Worm (Caenorhabditis elegans) whole organism, L1 larva: Measurements from ENCODE around the gene btb-8.

Experiments
- C16A3.4 ChIP-seq: fragments of 150-350 bp; optimal IDR thresholded peaks from 2 replicates; lab custom pipeline; 2014; ENCODE audit warnings: missing biosample characterization, missing genetic modification characterization
- C34B4.2 ChIP-seq: sonication (generic microtip); optimal IDR thresholded peaks from 2 replicates; lab custom pipeline; 2017; ENCODE audit warnings: mild to moderate bottlenecking, missing genetic modification characterization, missing compliant biosample characterization
- aha-1 ChIP-seq: fragments of 150-350 bp; optimal IDR thresholded peaks from 2 replicates; lab custom pipeline; 2014; ENCODE audit warnings: missing biosample characterization, missing genetic modification characterization
- aly-2 ChIP-seq: fragments of 150-350 bp; optimal IDR thresholded peaks from 2 replicates; lab custom pipeline; 2014; ENCODE audit warnings: missing biosample characterization, missing genetic modification characterization
- blmp-1 ChIP-seq: fragments of 150-350 bp; optimal IDR thresholded peaks from 2 replicates; lab custom pipeline; 2014; ENCODE audit warnings: missing biosample characterization, missing genetic modification characterization
- ceh-63 ChIP-seq: fragments of 200-800 bp; sonication (Bioruptor generic); optimal IDR thresholded peaks from 2 replicates; lab custom pipeline; 2018; ENCODE audit warnings: mild to moderate bottlenecking, missing genetic modification characterization, missing compliant biosample characterization
- ceh-8 ChIP-seq: fragments of 200-800 bp; sonication (Bioruptor generic); optimal IDR thresholded peaks from 2 replicates; lab custom pipeline; 2018; ENCODE audit warnings: mild to moderate bottlenecking, missing genetic modification characterization, moderate library complexity, missing compliant biosample characterization
- ceh-88 ChIP-seq: fragments of 200-800 bp; sonication (Bioruptor generic); IDR thresholded peaks from 2 replicates; pipeline ENCODE4 v1.3.6; 2022; ENCODE audit warnings: missing genetic modification characterization, missing compliant biosample characterization
- ces-1 ChIP-seq: fragments of 150-350 bp; optimal IDR thresholded peaks from 2 replicates; lab custom pipeline; 2014; ENCODE audit warnings: missing biosample characterization, missing genetic modification reagents, missing genetic modification characterization
- efl-3 ChIP-seq: fragments of 200-800 bp; sonication (Bioruptor generic); optimal IDR thresholded peaks from 2 replicates; lab custom pipeline; 2018; ENCODE audit warnings: mild to moderate bottlenecking, missing genetic modification characterization, missing compliant biosample characterization
- egl-27 ChIP-seq, 2 experiments: fragments of 150-350 bp in 1 of 2; sonication (generic microtip); optimal IDR thresholded peaks; 3 replicates each; lab custom pipeline; 2017 to 2018; ENCODE audit warnings: missing biosample characterization in 2 of 2, missing genetic modification characterization in 2 of 2, missing genetic modification reagents in 2 of 2
- ets-5 ChIP-seq: fragments of 200-800 bp; sonication (Bioruptor generic); IDR thresholded peaks from 2 replicates; pipeline ENCODE4 v1.3.6; 2022; ENCODE audit warnings: missing genetic modification characterization, missing compliant biosample characterization
- fkh-4 ChIP-seq: sonication (generic microtip); optimal IDR thresholded peaks from 2 replicates; lab custom pipeline; 2016; ENCODE audit warnings: missing compliant biosample characterization, missing genetic modification characterization, borderline replicate concordance
- fkh-8 ChIP-seq: sonication (generic microtip); optimal IDR thresholded peaks from 2 replicates; lab custom pipeline; 2016; ENCODE audit warnings: mild to moderate bottlenecking, missing genetic modification characterization, missing compliant biosample characterization
- grh-1 ChIP-seq: fragments of 200-800 bp; sonication (Bioruptor generic); IDR thresholded peaks from 2 replicates; pipeline ENCODE4 v1.3.6; 2022; ENCODE audit warnings: missing genetic modification reagents, missing genetic modification characterization, missing compliant biosample characterization
- hlh-17 ChIP-seq: fragments of 200-800 bp; sonication (Bioruptor generic); optimal IDR thresholded peaks from 2 replicates; lab custom pipeline; 2018; ENCODE audit warnings: missing genetic modification characterization, mild to moderate bottlenecking, missing compliant biosample characterization, moderate library complexity, borderline replicate concordance
- hlh-4 ChIP-seq: sonication (generic microtip); optimal IDR thresholded peaks from 2 replicates; lab custom pipeline; 2016; ENCODE audit warnings: mild to moderate bottlenecking, missing genetic modification characterization, missing compliant biosample characterization
- lsy-2 ChIP-seq, 2 experiments: fragments of 150-350 bp; optimal IDR thresholded peaks; 2 replicates each; lab custom pipeline; 2014; ENCODE audit warnings: missing biosample characterization in 2 of 2, missing genetic modification characterization in 2 of 2
- mdl-1 ChIP-seq, 2 experiments: fragments of 150-350 bp; optimal IDR thresholded peaks; 2 replicates each; lab custom pipeline; 2014 to 2017; ENCODE audit warnings: missing biosample characterization in 2 of 2, missing genetic modification characterization in 2 of 2, inconsistent platforms in 1 of 2
- mef-2 ChIP-seq: fragments of 150-350 bp; optimal IDR thresholded peaks from 2 replicates; lab custom pipeline; 2014; ENCODE audit warnings: missing biosample characterization, missing genetic modification characterization
- nhr-11 ChIP-seq: fragments of 150-350 bp; optimal IDR thresholded peaks from 2 replicates; lab custom pipeline; 2014; ENCODE audit warnings: missing biosample characterization, missing genetic modification characterization
- nhr-20 ChIP-seq: sonication (generic microtip); optimal IDR thresholded peaks from 2 replicates; lab custom pipeline; 2016; ENCODE audit warnings: mild to moderate bottlenecking, missing genetic modification characterization, missing compliant biosample characterization
- nhr-237 ChIP-seq: fragments of 150-350 bp; optimal IDR thresholded peaks from 2 replicates; lab custom pipeline; 2014; ENCODE audit warnings: missing biosample characterization, missing genetic modification characterization
- nhr-28 ChIP-seq: fragments of 150-350 bp; optimal IDR thresholded peaks from 2 replicates; lab custom pipeline; 2014; ENCODE audit warnings: missing biosample characterization, missing genetic modification characterization
- nhr-47 ChIP-seq: sonication (generic microtip); optimal IDR thresholded peaks from 2 replicates; lab custom pipeline; 2016; ENCODE audit warnings: mild to moderate bottlenecking, missing genetic modification characterization, moderate library complexity, missing compliant biosample characterization
- nhr-71 ChIP-seq: sonication (generic microtip); optimal IDR thresholded peaks from 2 replicates; lab custom pipeline; 2016; ENCODE audit warnings: mild to moderate bottlenecking, missing genetic modification characterization, moderate library complexity, missing compliant biosample characterization
- nhr-76 ChIP-seq: sonication (generic microtip); optimal IDR thresholded peaks from 2 replicates; lab custom pipeline; 2017; ENCODE audit warnings: missing biosample characterization, missing genetic modification characterization
- nhr-77 ChIP-seq: fragments of 150-350 bp; optimal IDR thresholded peaks from 2 replicates; lab custom pipeline; 2014; ENCODE audit warnings: missing biosample characterization, missing genetic modification characterization
- pag-3 ChIP-seq: sonication (generic microtip); optimal IDR thresholded peaks from 2 replicates; lab custom pipeline; 2017; ENCODE audit warnings: missing genetic modification characterization, mild to moderate bottlenecking, missing compliant biosample characterization, antibody characterized with exemption, borderline replicate concordance; ENCODE audit not compliant: insufficient read depth
- pax-3 ChIP-seq: fragments of 200-800 bp; sonication (Bioruptor generic); optimal IDR thresholded peaks from 2 replicates; lab custom pipeline; 2018; ENCODE audit warnings: mild to moderate bottlenecking, missing genetic modification characterization, moderate library complexity, missing compliant biosample characterization
- rnt-1 ChIP-seq: sonication (generic microtip); optimal IDR thresholded peaks from 2 replicates; lab custom pipeline; 2016; ENCODE audit warnings: mild to moderate bottlenecking, missing genetic modification characterization, moderate library complexity, missing compliant biosample characterization
- sup-37 ChIP-seq: fragments of 200-800 bp; sonication (Bioruptor generic); optimal IDR thresholded peaks from 2 replicates; lab custom pipeline; 2018; ENCODE audit warnings: mild to moderate bottlenecking, missing genetic modification characterization, missing compliant biosample characterization
- tlp-1 ChIP-seq: fragments of 150-350 bp; optimal IDR thresholded peaks from 2 replicates; lab custom pipeline; 2014; ENCODE audit warnings: missing biosample characterization, missing genetic modification characterization
- unc-86 ChIP-seq: sonication (generic microtip); optimal IDR thresholded peaks from 2 replicates; lab custom pipeline; 2016; ENCODE audit warnings: missing genetic modification characterization, missing compliant biosample characterization
- unc-98 ChIP-seq: fragments of 200-800 bp; sonication (Bioruptor generic); IDR thresholded peaks from 2 replicates; pipeline ENCODE4 v1.3.6; 2022; ENCODE audit warnings: missing genetic modification characterization, missing compliant biosample characterization
- vab-15 ChIP-seq: sonication (generic microtip); optimal IDR thresholded peaks from 2 replicates; lab custom pipeline; 2017; ENCODE audit warnings: missing genotype, mild to moderate bottlenecking, missing genetic modification characterization, missing compliant biosample characterization
- zag-1 ChIP-seq: fragments of 150-350 bp; optimal IDR thresholded peaks from 2 replicates; lab custom pipeline; 2014; ENCODE audit warnings: missing biosample characterization, missing genetic modification characterization

btb-8 gene

DNA sequence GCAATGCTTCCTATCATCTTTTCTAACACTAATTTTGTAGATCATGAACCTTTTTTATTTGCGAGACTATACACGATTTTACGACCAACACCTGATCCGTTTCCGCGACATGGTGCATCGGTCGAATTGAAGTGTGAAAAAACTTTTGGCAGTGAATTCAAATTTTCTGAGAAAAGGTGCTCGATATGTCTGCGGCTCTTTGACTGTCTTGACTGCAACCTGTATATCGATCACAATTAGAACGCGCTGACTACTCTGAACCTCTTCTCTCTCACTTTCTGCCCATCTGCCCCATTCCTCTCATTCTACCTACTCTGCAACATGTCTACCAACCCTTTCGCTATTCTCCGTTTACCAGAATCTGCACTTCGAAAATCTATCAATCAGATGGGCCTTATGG is 40.4 kb upstream of the btb-8 start, which contains the start of gene fbxb-26 (continued):
- no peak for TF ChIP-seq nhr-237 (tag; lab: Kevin White, UChicago)
- no peak for TF ChIP-seq efl-3
- no peak for TF ChIP-seq egl-27 (tag; optimal IDR thresholded peaks at IDR 0.05; lab: Kevin White, UChicago)
- no peak for TF ChIP-seq pag-3
- no peak for TF ChIP-seq pax-3 (tag; lab: Kevin White, UChicago)

DNA sequence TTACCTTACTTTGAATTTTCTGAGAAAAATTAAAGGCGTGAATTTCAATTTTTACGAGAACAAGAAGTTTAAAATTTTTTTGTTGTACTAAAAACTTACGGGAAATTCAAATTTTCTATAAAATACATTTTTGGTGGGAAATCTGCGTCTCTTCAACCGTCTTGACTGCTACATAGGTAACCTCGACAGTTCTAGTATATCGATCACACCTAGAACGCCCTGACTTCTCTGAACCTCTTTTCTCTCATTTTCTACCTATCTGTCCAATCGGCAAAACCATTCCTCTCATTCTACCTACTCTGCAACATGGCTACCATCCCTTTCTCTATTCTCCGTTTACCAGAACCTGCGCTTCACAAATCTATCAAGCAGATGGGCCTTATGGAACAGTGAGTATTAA is 38.8 kb upstream of the btb-8 start, which contains the start of gene fbxb-25:
TSS of gene fbxb-25 (plus strand) at position 301 of the 400 bp plus-strand sequence.
- TF ChIP-seq grh-1 (GFP tag; lab: Robert Waterston, UW), result no peak
- TF ChIP-seq ceh-8 (GFP tag; lab: Kevin White, UChicago), result no peak
- no peak for TF ChIP-seq lsy-2 (tag; optimal IDR thresholded peaks at IDR 0.05; lab: Kevin White, UChicago)
- TF ChIP-seq vab-15 (tag; lab: Kevin White, UChicago), result no peak
- TF ChIP-seq nhr-71 (tag; lab: Kevin White, UChicago), result no peak
- TF ChIP-seq nhr-237 (tag; lab: Kevin White, UChicago), result no peak
- no peak for TF ChIP-seq C34B4.2 (tag; lab: Kevin White, UChicago)
- TF ChIP-seq mef-2, result no peak
- TF ChIP-seq nhr-47 (tag; lab: Kevin White, UChicago), result no peak
- TF ChIP-seq rnt-1, result no peak
- no peak for TF ChIP-seq hlh-4

DNA sequence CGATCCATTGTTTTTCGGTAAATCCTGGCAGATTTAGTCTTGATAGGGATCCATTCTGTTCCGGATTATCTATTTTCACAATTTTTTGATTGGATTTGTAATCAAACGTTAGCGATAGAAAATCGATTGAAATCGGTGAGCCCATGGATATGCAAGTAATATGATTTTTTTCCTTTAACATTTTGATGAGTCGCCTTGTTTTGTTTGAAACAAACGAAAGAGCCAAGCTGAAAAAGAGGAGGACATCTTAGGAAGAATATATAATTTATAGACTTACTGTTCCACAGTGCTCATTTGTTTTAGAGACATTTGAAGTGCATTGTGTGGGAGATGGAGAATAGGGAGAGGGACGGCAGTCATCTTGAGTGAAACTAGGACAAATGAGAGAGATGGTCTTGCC is 33.8 kb upstream of the btb-8 start, which contains the start of the genes fbxb-18 and fbxb-19:
TSS of gene fbxb-18 (minus strand) at position 101 of the 400 bp plus-strand sequence.
TSS of gene fbxb-19 (minus strand) at position 369 of the 400 bp plus-strand sequence.
- no peak for TF ChIP-seq hlh-4
- TF ChIP-seq nhr-28, result no peak

DNA sequence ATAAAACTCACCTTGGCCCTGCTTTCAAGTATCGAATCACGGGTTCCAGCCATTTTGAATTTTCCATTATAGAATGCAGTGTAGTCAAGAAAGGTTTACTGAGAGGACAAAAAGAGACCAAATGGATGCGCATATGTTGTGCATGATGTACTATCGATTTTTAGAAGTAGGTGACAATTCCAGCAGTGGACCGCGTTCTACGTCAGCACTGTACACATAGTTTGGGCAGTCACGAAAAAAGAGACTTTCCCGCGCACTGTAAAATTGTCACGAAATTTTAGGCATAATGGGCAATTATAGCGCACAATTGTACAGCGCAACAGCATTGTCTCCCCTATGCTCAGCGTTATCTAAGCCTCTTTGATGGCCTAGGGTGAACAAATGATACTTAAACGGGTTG is 31.6 kb upstream of the btb-8 start, which contains the start of gene fbxc-22:
TSS of gene fbxc-22 (minus strand) at position 101 of the 400 bp plus-strand sequence.
- TF ChIP-seq hlh-17 (GFP tag; lab: Kevin White, UChicago) (no peak), zag-1 (tag; lab: Kevin White, UChicago) (no peak), unc-86 (tag; lab: Kevin White, UChicago) (no peak), nhr-77 (no peak), nhr-76 (no peak), vab-15 (tag; lab: Kevin White, UChicago) (no peak), tlp-1 (tag; lab: Kevin White, UChicago) (no peak), aha-1 (tag; lab: Kevin White, UChicago) (no peak), fkh-8 (no peak), ets-5 (GFP tag; lab: Robert Waterston, UW) (no peak), C34B4.2 (tag; lab: Kevin White, UChicago) (no peak), blmp-1 (tag; lab: Kevin White, UChicago) (no peak), sup-37 (no peak)
- TF ChIP-seq, all 84 proteins: peak for 0

- TF ChIP-seq ceh-88 (GFP tag; lab: Robert Waterston, UW), result no peak
- TF ChIP-seq C16A3.4 (tag; lab: Kevin White, UChicago), result no peak
- TF ChIP-seq mef-2, result no peak
- no peak for TF ChIP-seq nhr-11
- TF ChIP-seq nhr-28, result no peak
- TF ChIP-seq, all 84 proteins: peak for 0
Measured at ce11 chrII:1692827-1693226, 29.7 kb upstream of the btb-8 start, which contains the start of gene fbxc-21. Gene fbxc-21 (minus strand): TSS chrII:1692927.

DNA sequence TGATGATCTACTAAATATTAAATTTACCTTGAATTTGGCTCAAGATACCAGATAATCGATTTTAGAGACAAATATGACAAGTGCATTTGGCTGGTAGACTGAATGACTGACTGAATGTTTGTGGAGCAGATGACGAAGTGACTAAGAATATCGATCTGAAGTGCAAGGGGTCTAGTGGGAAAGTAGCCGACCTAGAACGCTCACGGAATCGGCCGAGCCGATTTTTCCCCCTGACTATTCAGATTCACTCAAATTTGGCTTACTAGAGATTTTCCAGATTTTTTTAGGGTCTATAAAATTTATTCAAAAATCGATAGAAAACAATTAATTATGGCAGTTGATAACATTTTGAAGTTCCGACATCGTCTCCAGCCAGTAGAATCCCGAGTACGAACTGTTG is 28.0 kb upstream of the btb-8 start, which contains the start of gene fbxc-26:
TSS of gene fbxc-26 (minus strand) at position 101 of the 400 bp plus-strand sequence.
- no peak for TF ChIP-seq ceh-88 (GFP tag; lab: Robert Waterston, UW)
- no peak for TF ChIP-seq unc-98 (GFP tag; lab: Robert Waterston, UW)
- TF ChIP-seq ces-1, result no peak
- no peak for TF ChIP-seq aly-2 (tag; lab: Kevin White, UChicago)
- no peak for TF ChIP-seq tlp-1 (tag; lab: Kevin White, UChicago)
- TF ChIP-seq nhr-20, result no peak
- no peak for TF ChIP-seq pag-3
- no peak for TF ChIP-seq fkh-4 (tag; lab: Kevin White, UChicago)
- no peak for TF ChIP-seq mdl-1 (tag; optimal IDR thresholded peaks at IDR 0.05; lab: Kevin White, UChicago)
- no peak for TF ChIP-seq ceh-63
- TF ChIP-seq lsy-2 (tag; optimal IDR thresholded peaks at IDR 0.05; lab: Kevin White, UChicago), result no peak
